Fruit fly (Drosophila melanogaster) whole organism, embryonic: ENCODE results near the gene Sec3.

Source experiments
- Awh ChIP-seq: fragments of 200-800 bp; sonication (Bioruptor generic); IDR thresholded peaks from 2 replicates; pipeline ENCODE4, ENCODE4 v1.3.6; 2022; ENCODE audit warnings: missing biosample characterization, missing genetic modification characterization
- Blimp-1 ChIP-seq: fragments of 200-800 bp; sonication (Bioruptor generic); optimal IDR thresholded peaks from 3 replicates; lab custom pipeline; 2018; ENCODE audit warnings: missing biosample characterization, missing genetic modification characterization, mild to moderate bottlenecking, moderate library complexity, missing genetic modification reagents
- CG10321 ChIP-seq: fragments of 200-800 bp; sonication (Bioruptor generic); IDR thresholded peaks from 2 replicates; pipeline ENCODE4 v1.3.6; 2022; ENCODE audit warnings: missing biosample characterization, missing genetic modification characterization
- CG11456 ChIP-seq: fragments of 200-800 bp; sonication (Bioruptor generic); IDR thresholded peaks from 3 replicates; pipeline ENCODE4 v1.3.6; 2022; ENCODE audit warnings: missing biosample characterization, missing genetic modification characterization
- CG11723 ChIP-seq: fragments of 200-800 bp; sonication (Bioruptor generic); optimal IDR thresholded peaks from 2 replicates; lab custom pipeline; 2017; ENCODE audit warnings: missing biosample characterization, mild to moderate bottlenecking, missing genetic modification characterization
- CG12071 ChIP-seq: fragments of 200-800 bp; sonication (Bioruptor generic); optimal IDR thresholded peaks from 3 replicates; lab custom pipeline; 2018; ENCODE audit warnings: missing biosample characterization, mild to moderate bottlenecking, missing genetic modification characterization
- CG1233 ChIP-seq: fragments of 200-800 bp; sonication (Bioruptor generic); optimal IDR thresholded peaks from 4 replicates; lab custom pipeline; 2018; ENCODE audit warnings: missing biosample characterization, mild to moderate bottlenecking, missing genetic modification characterization
- CG12391 ChIP-seq: fragments of 200-800 bp; sonication (Bioruptor generic); optimal IDR thresholded peaks from 3 replicates; lab custom pipeline; 2018; ENCODE audit warnings: missing biosample characterization, mild to moderate bottlenecking, missing genetic modification characterization, moderate library complexity
- CG13287 ChIP-seq: fragments of 200-800 bp; sonication (Bioruptor generic); IDR thresholded peaks from 2 replicates; pipeline ENCODE4 v1.3.6; 2022; ENCODE audit warnings: missing biosample characterization, missing genetic modification characterization; ENCODE audit not compliant: partially characterized antibody
- CG15514 ChIP-seq: fragments of 200-800 bp; sonication (Bioruptor generic); optimal IDR thresholded peaks from 3 replicates; lab custom pipeline; 2017; ENCODE audit warnings: missing biosample characterization, missing genetic modification characterization, mild to moderate bottlenecking, moderate library complexity, missing genetic modification reagents
- CG15601 ChIP-seq: fragments of 200-800 bp; sonication (Bioruptor generic); optimal IDR thresholded peaks from 3 replicates; lab custom pipeline; 2019; ENCODE audit warnings: missing biosample characterization, mild to moderate bottlenecking, missing genetic modification characterization, moderate library complexity
- CG16779 ChIP-seq: fragments of 200-800 bp; sonication (Bioruptor generic); IDR thresholded peaks from 2 replicates; pipeline ENCODE4 v1.3.6; 2022; ENCODE audit warnings: missing biosample characterization, missing genetic modification characterization
- CG17361 ChIP-seq: fragments of 200-800 bp; sonication (Bioruptor generic); IDR thresholded peaks from 3 replicates; pipeline ENCODE4 v1.3.6; 2022; ENCODE audit warnings: missing biosample characterization, missing genetic modification characterization
- CG30020 ChIP-seq: fragments of 200-800 bp; optimal IDR thresholded peaks from 2 replicates; lab custom pipeline; 2019; ENCODE audit warnings: missing biosample characterization, mild to moderate bottlenecking, missing genetic modification characterization, moderate library complexity
- CG30403 ChIP-seq: fragments of 200-800 bp; sonication (Bioruptor generic); optimal IDR thresholded peaks from 3 replicates; lab custom pipeline; 2016; ENCODE audit warnings: missing biosample characterization, missing genetic modification characterization
- CG34422 ChIP-seq: fragments of 200-800 bp; sonication (Bioruptor generic); IDR thresholded peaks from 3 replicates; pipeline ENCODE4 v1.3.6; 2022; ENCODE audit warnings: missing biosample characterization, missing genetic modification characterization
- CG4707 ChIP-seq: fragments of 200-800 bp; sonication (Bioruptor generic); optimal IDR thresholded peaks from 2 replicates; lab custom pipeline; 2018; ENCODE audit warnings: missing biosample characterization, mild to moderate bottlenecking, missing genetic modification characterization, moderate library complexity
- CG6272 ChIP-seq: fragments of 200-800 bp; sonication (Bioruptor generic); IDR thresholded peaks from 2 replicates; pipeline ENCODE4 v1.3.6; 2022; ENCODE audit warnings: missing biosample characterization, missing genetic modification characterization
- CG6813 ChIP-seq: fragments of 200-800 bp; sonication (Bioruptor generic); optimal IDR thresholded peaks from 2 replicates; lab custom pipeline; 2017; ENCODE audit warnings: missing biosample characterization, missing genetic modification characterization, mild to moderate bottlenecking, moderate library complexity, missing genetic modification reagents
- CG7745 ChIP-seq: fragments of 200-800 bp; sonication (Bioruptor generic); optimal IDR thresholded peaks from 2 replicates; lab custom pipeline; 2018; ENCODE audit warnings: missing biosample characterization, mild to moderate bottlenecking, missing genetic modification characterization, moderate library complexity
- CG8089 ChIP-seq: fragments of 200-800 bp; sonication (Bioruptor generic); optimal IDR thresholded peaks from 3 replicates; lab custom pipeline; 2016; ENCODE audit warnings: missing biosample characterization, missing genetic modification characterization
- CG8281 ChIP-seq: fragments of 200-800 bp; sonication (Bioruptor generic); optimal IDR thresholded peaks from 2 replicates; lab custom pipeline; 2018; ENCODE audit warnings: missing biosample characterization, mild to moderate bottlenecking, missing genetic modification characterization, moderate library complexity
- CG8290 ChIP-seq, 3 experiments: fragments of 200-800 bp; sonication (Bioruptor generic); optimal IDR thresholded peaks; 2 replicates each; lab custom pipeline; 2016 to 2019; ENCODE audit warnings: missing biosample characterization in 3 of 3, missing genetic modification characterization in 3 of 3, mild to moderate bottlenecking in 2 of 3, moderate library complexity in 1 of 3
- CoRest ChIP-seq: fragments of 200-800 bp; sonication (Bioruptor generic); optimal IDR thresholded peaks from 3 replicates; lab custom pipeline; 2018; ENCODE audit warnings: missing biosample characterization, mild to moderate bottlenecking, missing genetic modification characterization, moderate library complexity
- Dek ChIP-seq: fragments of 200-800 bp; sonication (Bioruptor generic); optimal IDR thresholded peaks from 3 replicates; lab custom pipeline; 2019; ENCODE audit warnings: missing biosample characterization, mild to moderate bottlenecking, missing genetic modification characterization, moderate library complexity
- Fer1 ChIP-seq: fragments of 200-800 bp; sonication (Bioruptor generic); optimal IDR thresholded peaks from 2 replicates; lab custom pipeline; 2017; ENCODE audit warnings: missing biosample characterization, mild to moderate bottlenecking, missing genetic modification characterization
- Gug ChIP-seq: fragments of 200-800 bp; sonication (Bioruptor generic); IDR thresholded peaks from 4 replicates; pipeline ENCODE4 v1.3.6; 2022; ENCODE audit warnings: missing biosample characterization, missing genetic modification characterization
- H2.0 ChIP-seq: fragments of 200-800 bp; sonication (Bioruptor generic); IDR thresholded peaks from 2 replicates; pipeline ENCODE4 v1.3.6; 2022; ENCODE audit warnings: missing biosample characterization, missing genetic modification characterization
- Hand ChIP-seq: fragments of 200-800 bp; sonication (Bioruptor generic); optimal IDR thresholded peaks from 2 replicates; lab custom pipeline; 2017; ENCODE audit warnings: mild to moderate bottlenecking, missing biosample characterization, missing genetic modification reagents, missing genetic modification characterization
- HmgZ ChIP-seq: fragments of 200-800 bp; sonication (Bioruptor generic); optimal IDR thresholded peaks from 2 replicates; lab custom pipeline; 2018; ENCODE audit warnings: missing biosample characterization, mild to moderate bottlenecking, missing genetic modification characterization
- Jarid2 ChIP-seq: fragments of 200-800 bp; sonication (Bioruptor generic); optimal IDR thresholded peaks from 3 replicates; lab custom pipeline; 2017; ENCODE audit warnings: mild to moderate bottlenecking, missing biosample characterization, missing genetic modification reagents, missing genetic modification characterization
- Lpt ChIP-seq: fragments of >200 bp; optimal IDR thresholded peaks from 2 replicates; lab custom pipeline; 2018; ENCODE audit warnings: missing biosample characterization, missing genetic modification characterization
- Opbp ChIP-seq: fragments of 200-800 bp; sonication (Bioruptor generic); IDR thresholded peaks from 3 replicates; pipeline ENCODE4 v1.3.6; 2022; ENCODE audit warnings: missing biosample characterization, missing genetic modification characterization; ENCODE audit not compliant: partially characterized antibody
- Optix ChIP-seq: fragments of 200-800 bp; sonication (Bioruptor generic); IDR thresholded peaks from 3 replicates; pipeline ENCODE4 v1.3.6; 2022; ENCODE audit warnings: missing biosample characterization, missing genetic modification characterization
- PHDP ChIP-seq: fragments of 200-800 bp; sonication (Bioruptor generic); optimal IDR thresholded peaks from 3 replicates; lab custom pipeline; 2018; ENCODE audit warnings: missing biosample characterization, mild to moderate bottlenecking, missing genetic modification characterization, moderate library complexity
- Scr ChIP-seq: fragments of 200-800 bp; sonication (Bioruptor generic); IDR thresholded peaks from 2 replicates; pipeline ENCODE4 v1.3.6; 2022; ENCODE audit warnings: missing biosample characterization, missing genetic modification characterization; ENCODE audit not compliant: partially characterized antibody
- Usf ChIP-seq: fragments of 200-800 bp; sonication (Bioruptor generic); optimal IDR thresholded peaks from 2 replicates; lab custom pipeline; 2017; ENCODE audit warnings: missing genotype, missing biosample characterization, missing genetic modification characterization
- amos ChIP-seq: fragments of 200-800 bp; sonication (Bioruptor generic); IDR thresholded peaks from 2 replicates; pipeline ENCODE4 v1.3.6; 2022; ENCODE audit warnings: missing biosample characterization, missing genetic modification characterization; ENCODE audit not compliant: partially characterized antibody
- aop ChIP-seq: fragments of 200-800 bp; sonication (Bioruptor generic); IDR thresholded peaks from 2 replicates; pipeline ENCODE4 v1.3.6; 2022; ENCODE audit warnings: missing biosample characterization, missing genetic modification characterization
- cas ChIP-seq: fragments of 200-800 bp; sonication (Bioruptor generic); IDR thresholded peaks from 2 replicates; pipeline ENCODE4 v1.3.6; 2022; ENCODE audit warnings: missing biosample characterization, missing genetic modification characterization
- gsb-n ChIP-seq: fragments of 200-800 bp; sonication (Bioruptor generic); optimal IDR thresholded peaks from 3 replicates; lab custom pipeline; 2018; ENCODE audit warnings: missing biosample characterization, mild to moderate bottlenecking, missing genetic modification characterization
- jigr1 ChIP-seq: fragments of 200-800 bp; sonication (Bioruptor generic); IDR thresholded peaks from 3 replicates; pipeline ENCODE4 v1.3.6; 2022; ENCODE audit warnings: missing biosample characterization, missing genetic modification characterization
- jing ChIP-seq: fragments of 200-800 bp; sonication (Bioruptor generic); optimal IDR thresholded peaks from 2 replicates; lab custom pipeline; 2018; ENCODE audit warnings: missing biosample characterization, mild to moderate bottlenecking, missing genetic modification characterization
- phol ChIP-seq: fragments of 200-800 bp; sonication (Bioruptor generic); optimal IDR thresholded peaks from 3 replicates; lab custom pipeline; 2018; ENCODE audit warnings: missing biosample characterization, mild to moderate bottlenecking, missing genetic modification characterization, moderate library complexity
- pros ChIP-seq: fragments of 200-800 bp; sonication (Bioruptor generic); optimal IDR thresholded peaks from 3 replicates; lab custom pipeline; 2019; ENCODE audit warnings: missing biosample characterization, mild to moderate bottlenecking, missing genetic modification characterization, moderate library complexity
- repo ChIP-seq: fragments of 200-800 bp; sonication (Bioruptor generic); optimal IDR thresholded peaks from 2 replicates; lab custom pipeline; 2016; ENCODE audit warnings: missing biosample characterization, missing genetic modification characterization
- so ChIP-seq: fragments of 200-800 bp; sonication (Bioruptor generic); IDR thresholded peaks from 3 replicates; pipeline ENCODE4 v1.3.6; 2022; ENCODE audit warnings: missing biosample characterization, missing genetic modification characterization
- sob ChIP-seq: fragments of 200-800 bp; sonication (Bioruptor generic); IDR thresholded peaks from 2 replicates; pipeline ENCODE4 v1.3.6; 2022; ENCODE audit warnings: missing biosample characterization, missing genetic modification characterization
- ttk ChIP-seq: fragments of 200-800 bp; sonication (Bioruptor generic); IDR thresholded peaks from 2 replicates; pipeline ENCODE4 v2.1.2; 2022; ENCODE audit warnings: missing biosample characterization, missing genetic modification characterization

The Sec3 gene

DNA sequence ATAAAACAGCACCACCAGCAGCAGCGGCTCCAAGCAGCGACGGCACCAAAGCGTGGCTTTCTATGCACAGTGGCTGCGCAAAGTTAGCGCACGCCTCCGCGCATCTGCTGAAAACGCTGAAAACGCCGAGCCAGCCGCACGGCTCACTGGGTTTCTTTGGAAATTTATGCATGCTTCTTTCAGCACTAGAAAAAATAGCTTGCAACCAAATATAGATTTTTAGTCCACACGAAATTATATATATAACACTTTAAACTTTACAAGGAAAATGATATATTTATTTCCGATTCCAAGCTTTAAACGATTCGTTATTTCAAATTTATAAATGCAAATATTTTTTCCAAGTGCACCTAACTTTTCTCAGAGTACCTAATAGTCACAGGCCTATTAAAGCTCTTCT lies 20.4 kb downstream of the Sec3 start (continued):
- TF ChIP-seq CG16779 (GFP tag; lab: Robert Waterston, UW) (0 out of 2 replicates have a peak, but pooled peaks have one; percentile 39), gsb-n (tag; lab: Kevin White, UChicago) (peak; percentile 37), Fer1 (GFP tag; lab: Kevin White, UChicago) (peak; percentile 17), CG11456 (GFP tag; lab: Robert Waterston, UW) (0 out of 3 replicates have a peak, but pooled peaks have one; percentile 19), CG4707 (GFP tag; lab: Kevin White, UChicago) (peak; percentile 7), ttk (GFP tag; lab: Robert Waterston, UW) (no peak), CG8290 (GFP tag; optimal IDR thresholded peaks at IDR 0.05; lab: Kevin White, UChicago) (no peak), CG8290 (tag; optimal IDR thresholded peaks at IDR 0.05; lab: Kevin White, UChicago) (no peak), aop (no peak), jing (GFP tag; lab: Kevin White, UChicago) (no peak), jigr1 (GFP tag; lab: Robert Waterston, UW) (no peak), PHDP (tag; lab: Kevin White, UChicago) (peak; percentile 55), CG8089 (GFP tag; lab: Kevin White, UChicago) (no peak), Lpt (GFP tag; lab: Kevin White, UChicago) (no peak), CG15514 (GFP tag; lab: Kevin White, UChicago) (no peak), Usf (GFP tag; lab: Kevin White, UChicago) (no peak), CG1233 (GFP tag; lab: Kevin White, UChicago) (peak; percentile 24), CG11723 (GFP tag; lab: Kevin White, UChicago) (no peak), CG7745 (tag; lab: Kevin White, UChicago) (no peak), pros (GFP tag; lab: Kevin White, UChicago) (no peak), Gug (GFP tag; lab: Robert Waterston, UW) (peak; percentile 37; the same call in 1 of the 4 replicates), CG30020 (tag; lab: Kevin White, UChicago) (no peak), CG12071 (GFP tag; lab: Kevin White, UChicago) (no peak), Optix (GFP tag; lab: Robert Waterston, UW) (no peak; the same call in 2 of the 3 replicates), Awh (GFP tag; lab: Robert Waterston, UW) (no peak), CG34422 (GFP tag; lab: Robert Waterston, UW) (0 out of 3 replicates have a peak, but pooled peaks have one; percentile 11), H2.0 (GFP tag; lab: Robert Waterston, UW) (peak; percentile 42; the same call in 1 of the 2 replicates), Blimp-1 (GFP tag; lab: Kevin White, UChicago) (peak; percentile 67), repo (GFP tag; lab: Kevin White, UChicago) (no peak), Opbp (GFP tag; lab: Robert Waterston, UW) (no peak), HmgZ (no peak), Hand (GFP tag; lab: Kevin White, UChicago) (no peak), CG6813 (GFP tag; lab: Kevin White, UChicago) (peak; percentile 12), Scr (GFP tag; lab: Robert Waterston, UW) (no peak), CG15601 (peak; percentile 41), CG30403 (GFP tag; lab: Kevin White, UChicago) (peak; percentile 45), so (GFP tag; lab: Robert Waterston, UW) (0 out of 3 replicates have a peak, but pooled peaks have one; percentile 25), Jarid2 (GFP tag; lab: Kevin White, UChicago) (no peak), CG10321 (GFP tag; lab: Robert Waterston, UW) (no peak), Dek (tag; lab: Kevin White, UChicago) (peak; percentile 12), cas (GFP tag; lab: Robert Waterston, UW) (no peak), CG8281 (tag; lab: Kevin White, UChicago) (no peak), CG6272 (no peak; the same call in 1 of the 2 replicates), CG17361 (GFP tag; lab: Robert Waterston, UW) (0 out of 3 replicates have a peak, but pooled peaks have one; percentile 30), CoRest (tag; lab: Kevin White, UChicago) (peak; percentile 36), sob (GFP tag; lab: Robert Waterston, UW) (peak; percentile 21; the same call in 1 of the 2 replicates), CG12391 (peak; percentile 50), CG13287 (GFP tag; lab: Robert Waterston, UW) (no peak), phol (tag; lab: Kevin White, UChicago) (peak; percentile 54), amos (GFP tag; lab: Robert Waterston, UW) (no peak)
